Fruit fly (Drosophila melanogaster) whole organism, embryonic: ENCODE data around the gene prd.

Source experiments
- B-H1 ChIP-seq: fragments of 200-800 bp; sonication (Bioruptor generic); IDR thresholded peaks from 3 replicates; pipeline ENCODE4 v1.3.6; 2022; ENCODE audit warnings: missing biosample characterization, missing genetic modification characterization
- BEAF-32 ChIP-seq: fragments of 200-800 bp; sonication (Bioruptor generic); optimal IDR thresholded peaks from 3 replicates; lab custom pipeline; 2017; ENCODE audit warnings: missing biosample characterization, missing genetic modification characterization, mild to moderate bottlenecking, moderate library complexity, missing genetic modification reagents
- CG10274 ChIP-seq: fragments of 200-800 bp; sonication (Bioruptor generic); optimal IDR thresholded peaks from 3 replicates; lab custom pipeline; 2017; ENCODE audit warnings: missing biosample characterization, mild to moderate bottlenecking, missing genetic modification characterization
- CG11695 ChIP-seq: fragments of 200-800 bp; sonication (Bioruptor generic); IDR thresholded peaks from 3 replicates; pipeline ENCODE4 v1.3.6; 2022; ENCODE audit warnings: missing biosample characterization, missing genetic modification characterization
- CG12236 ChIP-seq: fragments of 200-800 bp; sonication (Bioruptor generic); optimal IDR thresholded peaks from 2 replicates; lab custom pipeline; 2016; ENCODE audit warnings: missing biosample characterization, missing genetic modification characterization
- CG13287 ChIP-seq: fragments of 200-800 bp; sonication (Bioruptor generic); IDR thresholded peaks from 2 replicates; pipeline ENCODE4 v1.3.6; 2022; ENCODE audit warnings: missing biosample characterization, missing genetic modification characterization; ENCODE audit not compliant: partially characterized antibody
- CG14050 ChIP-seq: fragments of 200-800 bp; sonication (Bioruptor generic); IDR thresholded peaks from 3 replicates; pipeline ENCODE4 v1.3.6; 2022; ENCODE audit warnings: missing biosample characterization, missing genetic modification characterization
- CG14710 ChIP-seq: fragments of 200-800 bp; sonication (Bioruptor generic); optimal IDR thresholded peaks from 3 replicates; lab custom pipeline; 2019; ENCODE audit warnings: missing biosample characterization, mild to moderate bottlenecking, missing genetic modification characterization, moderate library complexity
- CG15269 ChIP-seq: fragments of 200-800 bp; sonication (Bioruptor generic); optimal IDR thresholded peaks from 2 replicates; lab custom pipeline; 2018; ENCODE audit warnings: missing biosample characterization, mild to moderate bottlenecking, missing genetic modification characterization, moderate library complexity
- CG2678 ChIP-seq: fragments of 200-800 bp; sonication (Bioruptor generic); optimal IDR thresholded peaks from 3 replicates; lab custom pipeline; 2019; ENCODE audit warnings: missing biosample characterization, mild to moderate bottlenecking, missing genetic modification characterization, moderate library complexity
- CG30020 ChIP-seq: fragments of 200-800 bp; optimal IDR thresholded peaks from 2 replicates; lab custom pipeline; 2019; ENCODE audit warnings: missing biosample characterization, mild to moderate bottlenecking, missing genetic modification characterization, moderate library complexity
- CG30431 ChIP-seq: fragments of 200-800 bp; sonication (Bioruptor generic); optimal IDR thresholded peaks from 2 replicates; lab custom pipeline; 2017; ENCODE audit warnings: missing biosample characterization, missing genetic modification characterization
- CG32767 ChIP-seq: fragments of 200-800 bp; sonication (Bioruptor generic); IDR thresholded peaks from 2 replicates; pipeline ENCODE4 v1.3.6; 2022; ENCODE audit warnings: missing biosample characterization, missing genetic modification characterization
- CG32772 ChIP-seq: fragments of 200-800 bp; sonication (Bioruptor generic); IDR thresholded peaks from 2 replicates; pipeline ENCODE4 v1.3.6; 2022; ENCODE audit warnings: missing biosample characterization, missing genetic modification characterization
- CG34224 ChIP-seq: fragments of 200-800 bp; sonication (Bioruptor generic); IDR thresholded peaks from 3 replicates; pipeline ENCODE4 v1.3.6; 2022; ENCODE audit warnings: missing biosample characterization, missing genetic modification characterization; ENCODE audit not compliant: partially characterized antibody
- CG4617 ChIP-seq: fragments of 200-800 bp; sonication (Bioruptor generic); optimal IDR thresholded peaks from 3 replicates; lab custom pipeline; 2016; ENCODE audit warnings: missing biosample characterization, missing genetic modification characterization, borderline replicate concordance
- CG4854 ChIP-seq: fragments of 200-800 bp; sonication (Bioruptor generic); optimal IDR thresholded peaks from 2 replicates; lab custom pipeline; 2016; ENCODE audit warnings: missing biosample characterization, missing genetic modification characterization, inconsistent platforms
- CG6254 ChIP-seq: fragments of 200-800 bp; sonication (Bioruptor generic); optimal IDR thresholded peaks from 3 replicates; lab custom pipeline; 2017; ENCODE audit warnings: mild to moderate bottlenecking, missing biosample characterization, missing genetic modification reagents, missing genetic modification characterization
- Doc3 ChIP-seq: fragments of 200-800 bp; sonication (Bioruptor generic); IDR thresholded peaks from 3 replicates; pipeline ENCODE4 v1.3.6; 2022; ENCODE audit warnings: missing biosample characterization, missing genetic modification characterization; ENCODE audit not compliant: partially characterized antibody
- Drgx ChIP-seq: fragments of 200-800 bp; sonication (Bioruptor generic); IDR thresholded peaks from 2 replicates; pipeline ENCODE4 v1.3.6; 2022; ENCODE audit warnings: missing biosample characterization, missing genetic modification characterization
- E2f1 ChIP-seq: fragments of 200-800 bp; sonication (Bioruptor generic); IDR thresholded peaks from 2 replicates; pipeline ENCODE4 v1.3.6; 2022; ENCODE audit warnings: missing biosample characterization, missing genetic modification characterization
- E2f2 ChIP-seq: fragments of 200-800 bp; sonication (Bioruptor generic); IDR thresholded peaks from 2 replicates; pipeline ENCODE4 v1.3.6; 2022; ENCODE audit warnings: missing biosample characterization, missing genetic modification characterization
- Ets97D ChIP-seq: fragments of 200-800 bp; sonication (Bioruptor generic); optimal IDR thresholded peaks from 3 replicates; lab custom pipeline; 2016; ENCODE audit warnings: missing biosample characterization, missing genetic modification characterization
- Fer2 ChIP-seq: fragments of 200-800 bp; sonication (Bioruptor generic); optimal IDR thresholded peaks from 2 replicates; lab custom pipeline; 2018; ENCODE audit warnings: missing biosample characterization, mild to moderate bottlenecking, missing genetic modification characterization, moderate library complexity
- Hr51 ChIP-seq, 2 experiments: fragments of 200-800 bp; sonication (Bioruptor generic); optimal IDR thresholded peaks; 2 replicates in 1 of 2; 3 replicates in 1 of 2; lab custom pipeline; 2016 to 2018; ENCODE audit warnings: missing biosample characterization in 2 of 2, missing genetic modification characterization in 2 of 2, mild to moderate bottlenecking in 1 of 2, moderate library complexity in 1 of 2
- Myb ChIP-seq: fragments of 200-800 bp; sonication (Bioruptor generic); optimal IDR thresholded peaks from 2 replicates; lab custom pipeline; 2016; ENCODE audit warnings: missing biosample characterization, missing genetic modification characterization
- Nf-YC ChIP-seq: fragments of 200-800 bp; optimal IDR thresholded peaks from 3 replicates; lab custom pipeline; 2019; ENCODE audit warnings: missing biosample characterization, mild to moderate bottlenecking, missing genetic modification characterization, moderate library complexity
- Poxn ChIP-seq: fragments of 200-800 bp; sonication (Bioruptor generic); IDR thresholded peaks from 2 replicates; pipeline ENCODE4 v1.3.6; 2022; ENCODE audit warnings: missing biosample characterization, missing genetic modification characterization
- Ptx1 ChIP-seq: fragments of 200-800 bp; sonication (Bioruptor generic); IDR thresholded peaks from 2 replicates; pipeline ENCODE4 v1.3.6; 2022; ENCODE audit warnings: missing biosample characterization, missing genetic modification characterization
- Sry-β ChIP-seq: fragments of 200-800 bp; sonication (Bioruptor generic); optimal IDR thresholded peaks from 2 replicates; lab custom pipeline; 2018; ENCODE audit warnings: missing biosample characterization, mild to moderate bottlenecking, missing genetic modification characterization, moderate library complexity
- bigmax ChIP-seq: fragments of 200-800 bp; sonication (Bioruptor generic); optimal IDR thresholded peaks from 2 replicates; lab custom pipeline; 2018; ENCODE audit warnings: missing biosample characterization, mild to moderate bottlenecking, missing genetic modification characterization
- btn ChIP-seq: fragments of 200-800 bp; sonication (Bioruptor generic); optimal IDR thresholded peaks from 2 replicates; lab custom pipeline; 2016; ENCODE audit warnings: missing biosample characterization, missing genetic modification characterization
- cas ChIP-seq: fragments of 200-800 bp; sonication (Bioruptor generic); IDR thresholded peaks from 2 replicates; pipeline ENCODE4 v1.3.6; 2022; ENCODE audit warnings: missing biosample characterization, missing genetic modification characterization
- corto ChIP-seq: fragments of 200-800 bp; sonication (Bioruptor generic); optimal IDR thresholded peaks from 2 replicates; lab custom pipeline; 2016; ENCODE audit warnings: missing biosample characterization, mild to moderate bottlenecking, missing genetic modification characterization, moderate library complexity
- crp ChIP-seq, 2 experiments: fragments of 200-800 bp; sonication (Bioruptor generic); optimal IDR thresholded peaks; 2 replicates in 1 of 2; 3 replicates in 1 of 2; lab custom pipeline; 2017; ENCODE audit warnings: missing biosample characterization in 2 of 2, missing genetic modification characterization in 2 of 2, mild to moderate bottlenecking in 1 of 2, moderate library complexity in 1 of 2
- grau ChIP-seq: fragments of 200-800 bp; optimal IDR thresholded peaks from 3 replicates; lab custom pipeline; 2019; ENCODE audit warnings: missing biosample characterization, mild to moderate bottlenecking, missing genetic modification characterization, moderate library complexity
- gt ChIP-seq: fragments of 200-800 bp; sonication (Bioruptor generic); IDR thresholded peaks from 2 replicates; pipeline ENCODE4 v1.3.6; 2022; ENCODE audit warnings: missing biosample characterization, missing genetic modification characterization
- kni ChIP-seq: fragments of 200-800 bp; sonication (Bioruptor generic); optimal IDR thresholded peaks from 3 replicates; lab custom pipeline; 2017; ENCODE audit warnings: mild to moderate bottlenecking, missing biosample characterization, missing genetic modification reagents, missing genetic modification characterization
- mam ChIP-seq: fragments of 200-800 bp; sonication (Bioruptor generic); optimal IDR thresholded peaks from 3 replicates; lab custom pipeline; 2016; ENCODE audit warnings: missing biosample characterization, missing genetic modification characterization
- nmo ChIP-seq: fragments of 200-800 bp; sonication (Bioruptor generic); optimal IDR thresholded peaks from 2 replicates; lab custom pipeline; 2018; ENCODE audit warnings: missing biosample characterization, mild to moderate bottlenecking, missing genetic modification characterization, moderate library complexity
- pb ChIP-seq: fragments of 200-800 bp; sonication (Bioruptor generic); optimal IDR thresholded peaks from 3 replicates; lab custom pipeline; 2016; ENCODE audit warnings: missing biosample characterization, missing genetic modification characterization
- sc ChIP-seq, 3 experiments: fragments of >200 bp in 2 of 3; fragments of 200-800 bp in 1 of 3; sonication (Bioruptor generic) in 1 of 3; optimal IDR thresholded peaks; 2 replicates in 2 of 3; 3 replicates in 1 of 3; lab custom pipeline; 2017; ENCODE audit warnings: mild to moderate bottlenecking in 1 of 3, missing biosample characterization in 1 of 3, missing genetic modification characterization in 1 of 3, missing genetic modification reagents in 1 of 3
- sens ChIP-seq: fragments of 200-800 bp; sonication (Bioruptor generic); peaks from one replicate; lab custom pipeline; 2016; ENCODE audit warnings: missing biosample characterization, missing genetic modification characterization
- shn ChIP-seq: fragments of 200-800 bp; sonication (Bioruptor generic); optimal IDR thresholded peaks from 3 replicates; lab custom pipeline; 2016; ENCODE audit warnings: missing biosample characterization, missing genetic modification characterization
- tgo ChIP-seq: fragments of 200-800 bp; sonication (Bioruptor generic); IDR thresholded peaks from 3 replicates; pipeline ENCODE4 v1.3.6; 2022; ENCODE audit warnings: missing biosample characterization, missing genetic modification characterization
- wdn ChIP-seq: fragments of 200-800 bp; sonication (Bioruptor generic); IDR thresholded peaks from 2 replicates; pipeline ENCODE4 v1.3.6; 2022; ENCODE audit warnings: missing biosample characterization, missing genetic modification characterization

prd gene

DNA sequence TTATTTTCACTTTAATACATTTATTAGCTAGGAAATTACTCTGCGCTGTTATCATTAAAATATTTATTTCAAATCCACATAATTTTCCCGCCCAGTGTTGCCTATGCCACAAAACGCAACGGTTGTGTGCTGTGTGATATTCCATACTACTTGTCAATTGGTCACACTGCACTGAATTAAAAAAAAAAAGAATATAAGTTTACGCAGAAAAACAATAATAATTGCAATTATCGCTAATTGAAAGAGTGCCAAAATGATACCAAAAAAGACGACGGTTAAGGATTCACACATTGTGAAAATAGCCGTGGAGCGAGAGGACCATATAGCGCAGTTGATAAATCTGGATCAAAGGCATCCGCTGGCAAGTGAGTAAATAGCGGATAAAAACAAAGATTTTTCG, 12.1 kb upstream of the prd start, which contains the start of gene Ced-12 (continued):
- TF ChIP-seq Ets97D (peak; percentile 37), CG11695 (no peak), CG30431 (no peak), pb (GFP tag; lab: Kevin White, UChicago) (no peak), bigmax (GFP tag; lab: Kevin White, UChicago) (no peak), tgo (GFP tag; lab: Robert Waterston, UW) (no peak), Poxn (GFP tag; lab: Robert Waterston, UW) (no peak), mam (GFP tag; lab: Kevin White, UChicago) (no peak), wdn (GFP tag; lab: Robert Waterston, UW) (no peak), gt (no peak), B-H1 (no peak), cas (GFP tag; lab: Robert Waterston, UW) (no peak), CG32767 (GFP tag; lab: Robert Waterston, UW) (no peak), CG12236 (GFP tag; lab: Kevin White, UChicago) (no peak), Myb (peak; percentile 12), grau (tag; lab: Kevin White, UChicago) (no peak), shn (GFP tag; lab: Kevin White, UChicago) (no peak), E2f1 (GFP tag; lab: Robert Waterston, UW) (no peak), sens (GFP tag; lab: Kevin White, UChicago) (peak; percentile 37), Sry-β (GFP tag; lab: Kevin White, UChicago) (peak; percentile 66), Nf-YC (tag; lab: Kevin White, UChicago) (no peak), Doc3 (no peak), Hr51 (GFP tag; optimal IDR thresholded peaks at IDR 0.05; lab: Kevin White, UChicago) (no peak), CG4854 (GFP tag; lab: Kevin White, UChicago) (no peak), btn (no peak), CG13287 (peak; percentile 17; the same call in 1 of the 2 replicates), CG30020 (tag; lab: Kevin White, UChicago) (no peak), CG2678 (tag; lab: Kevin White, UChicago) (no peak), CG14710 (peak; percentile 98), CG4617 (GFP tag; lab: Kevin White, UChicago) (peak; percentile 87), E2f2 (GFP tag; lab: Robert Waterston, UW) (peak; percentile 96), crp (GFP tag; optimal IDR thresholded peaks at IDR 0.05; lab: Kevin White, UChicago) (peak in 1 of 2 experiments; percentile 4), BEAF-32 (GFP tag; lab: Kevin White, UChicago) (peak; percentile 28), CG15269 (tag; lab: Kevin White, UChicago) (no peak), Drgx (no peak), kni (GFP tag; lab: Kevin White, UChicago) (no peak), CG34224 (GFP tag; lab: Robert Waterston, UW) (no peak), CG10274 (GFP tag; lab: Kevin White, UChicago) (no peak), CG32772 (GFP tag; lab: Robert Waterston, UW) (peak; percentile 50; the same call in 1 of the 2 replicates), Fer2 (no peak), sc (optimal IDR thresholded peaks at IDR 0.05; lab: Kevin White, UChicago) (no peak), sc (GFP tag; optimal IDR thresholded peaks at IDR 0.05; lab: Kevin White, UChicago) (no peak), corto (GFP tag; lab: Kevin White, UChicago) (no peak), CG14050 (no peak), Ptx1 (GFP tag; lab: Robert Waterston, UW) (no peak), nmo (no peak), CG6254 (GFP tag; lab: Kevin White, UChicago) (no peak)
